Worm (Caenorhabditis elegans) whole organism, L3 larva: Measurements from ENCODE around the gene F01D5.3.

Experiments
- nhr-11 ChIP-seq: fragments of 150-350 bp; optimal IDR thresholded peaks from 2 replicates; lab custom pipeline; 2014; ENCODE audit warnings: missing biosample characterization, missing genetic modification characterization
- nhr-25 ChIP-seq: sonication (generic microtip); optimal IDR thresholded peaks from 2 replicates; lab custom pipeline; 2017; ENCODE audit warnings: missing biosample characterization, missing genetic modification characterization
- pha-4 ChIP-seq: fragments of 150-350 bp; optimal IDR thresholded peaks from 2 replicates; lab custom pipeline; 2014; ENCODE audit warnings: missing biosample characterization, missing genetic modification reagents, missing genetic modification characterization

- TF ChIP-seq pha-4 (tag; lab: Kevin White, UChicago), result peak; percentile 52
- no peak for TF ChIP-seq nhr-11
- peak; percentile 65 for TF ChIP-seq nhr-25 (tag; lab: Kevin White, UChicago)
Measured at ce11 chrII:14018192-14018591, 18.2 kb upstream of the F01D5.3 start.
